Worm (Caenorhabditis elegans) whole organism, late embryonic: ENCODE data around the gene W08E12.6.

Source experiments
- ama-1 ChIP-seq: fragments of 150-350 bp; optimal IDR thresholded peaks from 2 replicates; lab custom pipeline; 2014
- ceh-48 ChIP-seq: sonication (generic microtip); optimal IDR thresholded peaks from 2 replicates; lab custom pipeline; 2016; ENCODE audit warnings: missing genetic modification characterization, inconsistent platforms, missing compliant biosample characterization
- elt-2 ChIP-seq: sonication (generic microtip); optimal IDR thresholded peaks from 2 replicates; lab custom pipeline; 2016; ENCODE audit warnings: missing genetic modification reagents, missing genetic modification characterization, missing compliant biosample characterization
- pha-4 ChIP-seq: fragments of 150-350 bp; optimal IDR thresholded peaks from 2 replicates; lab custom pipeline; 2018; ENCODE audit warnings: missing biosample characterization, missing genetic modification reagents, missing genetic modification characterization

DNA sequence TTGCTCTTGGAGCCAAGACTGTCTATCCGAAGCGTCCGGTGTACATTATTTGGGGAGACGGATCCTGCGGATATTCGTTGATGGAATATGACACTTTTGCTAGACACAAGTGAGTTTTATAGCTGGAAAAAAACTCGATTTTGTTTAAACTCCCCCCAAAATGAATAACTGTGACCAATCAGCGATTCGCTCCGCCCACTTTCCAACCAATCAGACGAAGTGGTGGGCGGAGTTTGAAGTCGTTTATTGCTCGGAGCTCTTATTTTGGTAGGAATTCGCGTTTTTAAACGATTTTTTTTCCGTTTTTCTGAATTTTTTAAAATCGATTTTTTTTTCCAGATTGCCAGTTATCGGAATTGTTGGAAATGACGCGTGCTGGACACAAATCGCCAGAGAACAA is 36.6 kb upstream of the W08E12.6 start:
- no peak for TF ChIP-seq ama-1 (lab: Kevin White, UChicago)
- no peak for TF ChIP-seq ceh-48 (tag; lab: Kevin White, UChicago)
- no peak for TF ChIP-seq pha-4 (tag; lab: Kevin White, UChicago)
- TF ChIP-seq elt-2, result no peak
